Fruit fly (Drosophila melanogaster) whole organism, embryonic: ENCODE measurements around the gene CG43052.

Source experiments
- Awh ChIP-seq: fragments of 200-800 bp; sonication (Bioruptor generic); IDR thresholded peaks from 2 replicates; pipeline ENCODE4, ENCODE4 v1.3.6; 2022; ENCODE audit warnings: missing biosample characterization, missing genetic modification characterization
- C15 ChIP-seq: fragments of 200-800 bp; sonication (Bioruptor generic); IDR thresholded peaks from 3 replicates; pipeline ENCODE4 v1.3.6; 2022; ENCODE audit warnings: missing biosample characterization, missing genetic modification characterization
- CG10321 ChIP-seq: fragments of 200-800 bp; sonication (Bioruptor generic); IDR thresholded peaks from 2 replicates; pipeline ENCODE4 v1.3.6; 2022; ENCODE audit warnings: missing biosample characterization, missing genetic modification characterization
- CG10654 ChIP-seq: fragments of 200-800 bp; sonication (Bioruptor generic); optimal IDR thresholded peaks from 2 replicates; lab custom pipeline; 2016; ENCODE audit warnings: missing biosample characterization, missing genetic modification characterization
- CG12769 ChIP-seq: fragments of 200-800 bp; sonication (Bioruptor generic); optimal IDR thresholded peaks from 2 replicates; lab custom pipeline; 2019; ENCODE audit warnings: missing biosample characterization, mild to moderate bottlenecking, missing genetic modification characterization, moderate library complexity
- CG14965 ChIP-seq: fragments of 200-800 bp; sonication (Bioruptor generic); optimal IDR thresholded peaks from 2 replicates; lab custom pipeline; 2016; ENCODE audit warnings: missing biosample characterization, missing genetic modification characterization, borderline replicate concordance
- CG16815 ChIP-seq: fragments of 200-800 bp; sonication (Bioruptor generic); optimal IDR thresholded peaks from 3 replicates; lab custom pipeline; 2017; ENCODE audit warnings: missing biosample characterization, mild to moderate bottlenecking, missing genetic modification characterization
- CG18599 ChIP-seq: fragments of 200-800 bp; sonication (Bioruptor generic); optimal IDR thresholded peaks from 3 replicates; lab custom pipeline; 2017; ENCODE audit warnings: missing biosample characterization, missing genetic modification characterization, mild to moderate bottlenecking, moderate library complexity, missing genetic modification reagents
- CG3407 ChIP-seq: fragments of 200-800 bp; sonication (Bioruptor generic); optimal IDR thresholded peaks from 2 replicates; lab custom pipeline; 2018; ENCODE audit warnings: missing biosample characterization, mild to moderate bottlenecking, missing genetic modification characterization
- CG34376 ChIP-seq: fragments of 200-800 bp; sonication (Bioruptor generic); optimal IDR thresholded peaks from 2 replicates; lab custom pipeline; 2018; ENCODE audit warnings: missing biosample characterization, mild to moderate bottlenecking, missing genetic modification characterization
- CG3726 ChIP-seq: fragments of 200-800 bp; sonication (Bioruptor generic); IDR thresholded peaks from 3 replicates; pipeline ENCODE4, ENCODE4 v1.3.6; 2022; ENCODE audit warnings: missing biosample characterization, missing genetic modification characterization
- CG4328 ChIP-seq: fragments of 200-800 bp; sonication (Bioruptor generic); optimal IDR thresholded peaks from 3 replicates; lab custom pipeline; 2017; ENCODE audit warnings: missing biosample characterization, missing genetic modification reagents, missing genetic modification characterization
- CG6254 ChIP-seq: fragments of 200-800 bp; sonication (Bioruptor generic); optimal IDR thresholded peaks from 3 replicates; lab custom pipeline; 2017; ENCODE audit warnings: mild to moderate bottlenecking, missing biosample characterization, missing genetic modification reagents, missing genetic modification characterization
- CG6689 ChIP-seq: fragments of 200-800 bp; sonication (Bioruptor generic); IDR thresholded peaks from 2 replicates; pipeline ENCODE4 v1.3.6; 2022; ENCODE audit warnings: missing biosample characterization, missing genetic modification characterization
- CG6854 ChIP-seq: fragments of 200-800 bp; sonication (Bioruptor generic); optimal IDR thresholded peaks from 3 replicates; lab custom pipeline; 2017; ENCODE audit warnings: missing biosample characterization, mild to moderate bottlenecking, missing genetic modification characterization
- CG7839 ChIP-seq: fragments of 200-800 bp; sonication (Bioruptor generic); optimal IDR thresholded peaks from 3 replicates; lab custom pipeline; 2018; ENCODE audit warnings: missing biosample characterization, mild to moderate bottlenecking, missing genetic modification characterization, moderate library complexity
- CG7963 ChIP-seq: fragments of 200-800 bp; sonication (Bioruptor generic); IDR thresholded peaks from 3 replicates; pipeline ENCODE4 v1.3.6; 2022; ENCODE audit warnings: missing biosample characterization, missing genetic modification characterization; ENCODE audit not compliant: partially characterized antibody
- CG9215 ChIP-seq: fragments of 200-800 bp; sonication (Bioruptor generic); IDR thresholded peaks from 2 replicates; pipeline ENCODE4 v1.3.6; 2022; ENCODE audit warnings: missing biosample characterization, missing genetic modification characterization
- CG9797 ChIP-seq: fragments of 200-800 bp; sonication (Bioruptor generic); optimal IDR thresholded peaks from 3 replicates; lab custom pipeline; 2018; ENCODE audit warnings: missing biosample characterization, mild to moderate bottlenecking, missing genetic modification characterization
- CrebB ChIP-seq: fragments of 200-800 bp; sonication (Bioruptor generic); optimal IDR thresholded peaks from 3 replicates; lab custom pipeline; 2018; ENCODE audit warnings: missing biosample characterization, mild to moderate bottlenecking, missing genetic modification characterization
- Dp ChIP-seq: fragments of 200-800 bp; sonication (Bioruptor generic); optimal IDR thresholded peaks from 2 replicates; lab custom pipeline; 2018; ENCODE audit warnings: missing biosample characterization, mild to moderate bottlenecking, missing genetic modification characterization, moderate library complexity
- E2f2 ChIP-seq: fragments of 200-800 bp; sonication (Bioruptor generic); IDR thresholded peaks from 2 replicates; pipeline ENCODE4 v1.3.6; 2022; ENCODE audit warnings: missing biosample characterization, missing genetic modification characterization
- Eip74EF ChIP-seq, 2 experiments: fragments of 200-800 bp in 1 of 2; fragments of >200 bp in 1 of 2; sonication (Bioruptor generic) in 1 of 2; optimal IDR thresholded peaks; 2 replicates each; lab custom pipeline; 2017 to 2019; ENCODE audit warnings: missing biosample characterization in 2 of 2, missing genetic modification characterization in 2 of 2, mild to moderate bottlenecking in 1 of 2, moderate library complexity in 1 of 2
- H15 ChIP-seq: fragments of 200-800 bp; sonication (Bioruptor generic); IDR thresholded peaks from 3 replicates; pipeline ENCODE4 v1.3.6; 2022; ENCODE audit warnings: missing biosample characterization, missing genetic modification characterization
- HHEX ChIP-seq: fragments of 200-800 bp; sonication (Bioruptor generic); optimal IDR thresholded peaks from 3 replicates; lab custom pipeline; 2017; ENCODE audit warnings: missing biosample characterization, mild to moderate bottlenecking, missing genetic modification characterization, missing genetic modification reagents
- Hr39 ChIP-seq: fragments of >200 bp; optimal IDR thresholded peaks from 2 replicates; lab custom pipeline; 2017
- Neu2 ChIP-seq: fragments of 200-800 bp; sonication (Bioruptor generic); optimal IDR thresholded peaks from 3 replicates; lab custom pipeline; 2016; ENCODE audit warnings: missing biosample characterization, missing genetic modification characterization, borderline replicate concordance
- Vsx1 ChIP-seq: fragments of 200-800 bp; sonication (Bioruptor generic); optimal IDR thresholded peaks from 2 replicates; lab custom pipeline; 2017; ENCODE audit warnings: missing biosample characterization, mild to moderate bottlenecking, missing genetic modification characterization, missing genetic modification reagents
- abd-A ChIP-seq: fragments of 200-800 bp; sonication (Bioruptor generic); optimal IDR thresholded peaks from 3 replicates; lab custom pipeline; 2019; ENCODE audit warnings: missing biosample characterization, mild to moderate bottlenecking, missing genetic modification characterization, moderate library complexity
- caup ChIP-seq: fragments of 200-800 bp; sonication (Bioruptor generic); optimal IDR thresholded peaks from 3 replicates; lab custom pipeline; 2017; ENCODE audit warnings: missing biosample characterization, mild to moderate bottlenecking, missing genetic modification characterization, moderate library complexity; ENCODE audit not compliant: severe bottlenecking
- chinmo ChIP-seq: fragments of 200-800 bp; sonication (Bioruptor generic); IDR thresholded peaks from 4 replicates; pipeline ENCODE4 v1.3.6; 2022; ENCODE audit warnings: missing biosample characterization, missing genetic modification characterization; ENCODE audit not compliant: partially characterized antibody
- chm ChIP-seq: fragments of 200-800 bp; sonication (Bioruptor generic); IDR thresholded peaks from 2 replicates; pipeline ENCODE4 v1.3.6; 2022; ENCODE audit warnings: missing biosample characterization, missing genetic modification characterization
- gem ChIP-seq: fragments of 200-800 bp; sonication (Bioruptor generic); optimal IDR thresholded peaks from 2 replicates; lab custom pipeline; 2019; ENCODE audit warnings: missing biosample characterization, mild to moderate bottlenecking, missing genetic modification characterization, moderate library complexity
- grau ChIP-seq: fragments of 200-800 bp; optimal IDR thresholded peaks from 3 replicates; lab custom pipeline; 2019; ENCODE audit warnings: missing biosample characterization, mild to moderate bottlenecking, missing genetic modification characterization, moderate library complexity
- gsb ChIP-seq: fragments of 200-800 bp; sonication (Bioruptor generic); IDR thresholded peaks from 2 replicates; pipeline ENCODE4 v1.3.6; 2022; ENCODE audit warnings: missing biosample characterization, missing genetic modification characterization
- gsb-n ChIP-seq: fragments of 200-800 bp; sonication (Bioruptor generic); optimal IDR thresholded peaks from 3 replicates; lab custom pipeline; 2018; ENCODE audit warnings: missing biosample characterization, mild to moderate bottlenecking, missing genetic modification characterization
- inv ChIP-seq: fragments of 200-800 bp; sonication (Bioruptor generic); IDR thresholded peaks from 2 replicates; pipeline ENCODE4 v1.3.6; 2022; ENCODE audit warnings: missing biosample characterization, missing genetic modification characterization; ENCODE audit not compliant: partially characterized antibody
- lov ChIP-seq, 2 experiments: fragments of 200-800 bp in 1 of 2; fragments of >200 bp in 1 of 2; sonication (Bioruptor generic) in 1 of 2; IDR thresholded peaks in 1 of 2; optimal IDR thresholded peaks in 1 of 2; 2 replicates in 1 of 2; 3 replicates in 1 of 2; pipeline versions ENCODE4 v1.3.6 to Lab custom; 2017 to 2022; ENCODE audit warnings: missing biosample characterization in 1 of 2, missing genetic modification characterization in 1 of 2
- mirr ChIP-seq: fragments of 200-800 bp; sonication (Bioruptor generic); optimal IDR thresholded peaks from 3 replicates; lab custom pipeline; 2018; ENCODE audit warnings: missing biosample characterization, mild to moderate bottlenecking, missing genetic modification characterization
- oc ChIP-seq: fragments of 200-800 bp; sonication (Bioruptor generic); optimal IDR thresholded peaks from 2 replicates; lab custom pipeline; 2018; ENCODE audit warnings: missing biosample characterization, mild to moderate bottlenecking, missing genetic modification characterization, moderate library complexity
- salm ChIP-seq: fragments of 200-800 bp; sonication (Bioruptor generic); optimal IDR thresholded peaks from 2 replicates; lab custom pipeline; 2018; ENCODE audit warnings: missing biosample characterization, mild to moderate bottlenecking, missing genetic modification characterization
- sd ChIP-seq: fragments of 200-800 bp; sonication (Bioruptor generic); optimal IDR thresholded peaks from 3 replicates; lab custom pipeline; 2018; ENCODE audit warnings: missing biosample characterization, mild to moderate bottlenecking, missing genetic modification characterization, moderate library complexity
- sens ChIP-seq: fragments of 200-800 bp; sonication (Bioruptor generic); peaks from one replicate; lab custom pipeline; 2016; ENCODE audit warnings: missing biosample characterization, missing genetic modification characterization
- vvl ChIP-seq: fragments of 200-800 bp; sonication (Bioruptor generic); IDR thresholded peaks from 2 replicates; pipeline ENCODE4 v1.3.6; 2022; ENCODE audit warnings: missing biosample characterization, missing genetic modification characterization
- wor ChIP-seq: fragments of 200-800 bp; sonication (Bioruptor generic); IDR thresholded peaks from 2 replicates; pipeline ENCODE4 v1.3.6; 2022; ENCODE audit warnings: missing biosample characterization, missing genetic modification characterization
- zf30C ChIP-seq: fragments of 200-800 bp; sonication (Bioruptor generic); optimal IDR thresholded peaks from 3 replicates; lab custom pipeline; 2018; ENCODE audit warnings: missing biosample characterization, mild to moderate bottlenecking, missing genetic modification characterization

Gene CG43052

DNA sequence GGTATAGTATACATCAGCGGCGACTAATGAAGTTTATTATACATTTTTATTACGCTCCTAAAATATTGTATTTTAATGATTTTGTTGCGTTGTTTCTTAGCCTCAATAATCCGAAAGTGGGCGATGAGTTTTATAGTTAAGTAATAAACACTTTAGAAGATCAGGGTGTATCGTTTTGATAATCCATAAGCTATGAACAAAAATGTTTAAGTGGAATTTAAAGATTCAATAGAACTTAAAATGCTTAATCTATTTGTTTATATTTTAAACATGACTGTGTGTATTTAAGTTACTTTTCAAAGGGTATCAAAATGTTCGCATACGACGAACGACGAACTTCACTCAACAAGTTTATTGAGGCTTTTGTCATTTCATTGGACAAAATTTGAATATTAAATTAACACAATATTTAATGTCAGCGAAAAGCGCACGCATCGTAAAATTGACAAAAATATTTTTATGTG, 20.4 kb downstream of the CG43052 start (continued):
- no peak for TF ChIP-seq HHEX (GFP tag; lab: Kevin White, UChicago)
- TF ChIP-seq CrebB (tag; lab: Kevin White, UChicago): peak; percentile 79
- 0 out of 3 replicates have a peak, but pooled peaks have one; percentile 20 for TF ChIP-seq CG3726
- no peak for TF ChIP-seq zf30C (GFP tag; lab: Kevin White, UChicago)
- TF ChIP-seq grau (tag; lab: Kevin White, UChicago): peak; percentile 84
- peak; percentile 65 for TF ChIP-seq CG7839 (tag; lab: Kevin White, UChicago)
- TF ChIP-seq CG16815 (GFP tag; lab: Kevin White, UChicago): no peak
- TF ChIP-seq CG18599 (GFP tag; lab: Kevin White, UChicago): peak; percentile 43
- peak; percentile 62 for TF ChIP-seq gsb (GFP tag; lab: Robert Waterston, UW)
- peak; percentile 67 for TF ChIP-seq E2f2 (GFP tag; lab: Robert Waterston, UW)
- TF ChIP-seq, all 482 proteins: peak for 254

DNA sequence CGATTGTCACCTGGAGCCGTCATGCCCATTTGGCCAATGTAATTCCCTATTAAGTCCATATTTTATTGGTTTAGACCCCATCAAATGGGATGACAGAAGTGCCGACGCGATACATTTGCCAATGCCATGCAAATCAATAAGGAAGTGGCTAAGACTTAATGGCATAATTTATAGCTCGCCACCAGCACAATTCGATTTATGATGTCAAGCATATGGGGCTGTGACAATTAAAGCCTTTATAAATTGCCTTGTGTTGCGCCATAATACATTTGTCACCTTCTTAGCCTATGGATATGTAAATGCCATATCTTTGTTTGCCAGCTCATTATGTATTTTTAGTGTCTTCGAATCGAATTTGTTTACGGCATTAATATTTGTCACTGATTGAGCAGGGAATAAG, 21.4 kb downstream of the CG43052 start:
- TF ChIP-seq Awh (peak; percentile 14; the same call in 1 of the 2 replicates), abd-A (tag; lab: Kevin White, UChicago) (peak; percentile 83), oc (tag; lab: Kevin White, UChicago) (peak; percentile 68), chinmo (GFP tag; lab: Robert Waterston, UW) (peak; percentile 64; the same call in 1 of the 4 replicates), CG12769 (tag; lab: Kevin White, UChicago) (peak; percentile 58), mirr (GFP tag; lab: Kevin White, UChicago) (peak; percentile 27), C15 (0 out of 3 replicates have a peak, but pooled peaks have one; percentile 16), CG7963 (no peak), sd (tag; lab: Kevin White, UChicago) (peak; percentile 51), Eip74EF (GFP tag; optimal IDR thresholded peaks at IDR 0.05; lab: Kevin White, UChicago) (peak in 1 of 2 experiments; percentile 83), CG6689 (GFP tag; lab: Robert Waterston, UW) (no peak), CG4328 (GFP tag; lab: Kevin White, UChicago) (peak; percentile 12), gem (tag; lab: Kevin White, UChicago) (no peak)

DNA sequence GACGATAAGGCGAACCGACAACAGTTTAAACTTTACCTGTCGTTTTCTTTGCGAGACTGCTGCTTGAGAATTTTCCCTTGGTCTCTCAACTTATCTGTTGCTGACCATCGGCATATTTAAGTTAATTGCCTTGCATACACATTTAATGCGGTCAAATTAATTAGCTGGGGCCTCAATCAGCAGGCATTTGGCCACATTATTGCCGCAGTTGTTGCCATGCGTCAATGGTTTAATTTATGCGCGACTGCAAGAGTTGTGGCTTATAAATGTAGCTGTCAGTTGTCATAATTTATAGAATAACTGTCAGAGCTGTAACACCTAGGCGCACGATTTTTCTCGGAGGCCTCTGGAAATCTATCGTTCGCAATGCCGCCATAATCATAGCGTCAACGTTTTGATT, 22.1 kb downstream of the CG43052 start:
- TF ChIP-seq CG14965 (GFP tag; lab: Kevin White, UChicago): no peak
- TF ChIP-seq wor (GFP tag; lab: Robert Waterston, UW): no peak
- TF ChIP-seq chinmo (GFP tag; lab: Robert Waterston, UW): peak; percentile 79; the same call in 2 of the 4 replicates
- no peak for TF ChIP-seq inv (GFP tag; lab: Robert Waterston, UW)
- no peak for TF ChIP-seq CG34376 (GFP tag; lab: Kevin White, UChicago)
- TF ChIP-seq gsb-n: no peak
- peak; percentile 63 for TF ChIP-seq abd-A (tag; lab: Kevin White, UChicago)
- TF ChIP-seq Neu2: no peak
- peak; percentile 95 for TF ChIP-seq Awh
- TF ChIP-seq CG6254: no peak
- no peak for TF ChIP-seq CG10654
- TF ChIP-seq CG9797 (GFP tag; lab: Kevin White, UChicago): no peak
- TF ChIP-seq lov (optimal IDR thresholded peaks at IDR 0.05; lab: Kevin White, UChicago): no peak
- no peak for TF ChIP-seq lov (GFP tag; IDR thresholded peaks at IDR 0.05; lab: Robert Waterston, UW)
- TF ChIP-seq CG9215 (GFP tag; lab: Robert Waterston, UW): no peak
- peak; percentile 55 for TF ChIP-seq vvl (GFP tag; lab: Robert Waterston, UW)
- TF ChIP-seq Dp (GFP tag; lab: Kevin White, UChicago): no peak
- no peak for TF ChIP-seq H15 (GFP tag; lab: Robert Waterston, UW)
- no peak for TF ChIP-seq Hr39 (lab: Kevin White, UChicago)
- no peak for TF ChIP-seq CG6854 (GFP tag; lab: Kevin White, UChicago)
- no peak for TF ChIP-seq caup
- no peak for TF ChIP-seq CG10321
- TF ChIP-seq CG3407 (GFP tag; lab: Kevin White, UChicago): no peak
- no peak for TF ChIP-seq chm
- TF ChIP-seq Vsx1 (GFP tag; lab: Kevin White, UChicago): peak; percentile 55
- no peak for TF ChIP-seq salm (tag; lab: Kevin White, UChicago)
- TF ChIP-seq sens (GFP tag; lab: Kevin White, UChicago): peak; percentile 62
